Worm (Caenorhabditis elegans) whole organism, L4 larva: ENCODE measurements around the gene F58E6.11.

Experiments
- F37D6.2 ChIP-seq: sonication (generic microtip); optimal IDR thresholded peaks from 2 replicates; lab custom pipeline; 2016; ENCODE audit warnings: mild to moderate bottlenecking, missing genetic modification characterization, missing compliant biosample characterization
- F49E8.2 ChIP-seq: sonication (generic microtip); optimal IDR thresholded peaks from 2 replicates; lab custom pipeline; 2016; ENCODE audit warnings: missing compliant biosample characterization, mild to moderate bottlenecking, missing genetic modification characterization, borderline replicate concordance
- T20F7.1 ChIP-seq: fragments of 200-800 bp; sonication (Bioruptor generic); optimal IDR thresholded peaks from 2 replicates; lab custom pipeline; 2018; ENCODE audit warnings: mild to moderate bottlenecking, missing genetic modification characterization, missing compliant biosample characterization
- T26A8.4 ChIP-seq: fragments of 200-800 bp; sonication (Bioruptor generic); IDR thresholded peaks from 2 replicates; pipeline ENCODE4 v1.3.6; 2022; ENCODE audit warnings: missing genetic modification characterization, missing compliant biosample characterization
- Y105C5A.15 ChIP-seq: fragments of 200-800 bp; sonication (Bioruptor generic); IDR thresholded peaks from 2 replicates; pipeline ENCODE4 v1.3.6; 2022; ENCODE audit warnings: missing genetic modification characterization, missing compliant biosample characterization
- Y5F2A.4 ChIP-seq: fragments of 200-800 bp; sonication (Bioruptor generic); optimal IDR thresholded peaks from 2 replicates; lab custom pipeline; 2018; ENCODE audit warnings: mild to moderate bottlenecking, missing genetic modification characterization, missing compliant biosample characterization
- Y75B8A.6 ChIP-seq: fragments of 200-800 bp; sonication (Bioruptor generic); IDR thresholded peaks from 2 replicates; pipeline ENCODE4 v1.3.6; 2022; ENCODE audit warnings: missing genetic modification reagents, missing genetic modification characterization, missing compliant biosample characterization
- ZK546.5 ChIP-seq, 2 experiments: sonication (generic microtip); optimal IDR thresholded peaks; 2 replicates each; lab custom pipeline; 2017; ENCODE audit warnings: missing biosample characterization in 2 of 2, missing genetic modification characterization in 2 of 2
- aly-2 ChIP-seq: sonication (generic microtip); optimal IDR thresholded peaks from 2 replicates; lab custom pipeline; 2018; ENCODE audit warnings: missing biosample characterization, missing genetic modification characterization
- arid-1 ChIP-seq: fragments of 200-800 bp; sonication (Bioruptor generic); conservative IDR thresholded peaks from 2 replicates; pipeline ENCODE4 v1.3.6; 2022; ENCODE audit warnings: missing genetic modification reagents, missing genetic modification characterization, missing compliant biosample characterization
- ceh-20 ChIP-seq: fragments of 200-800 bp; sonication (Bioruptor generic); IDR thresholded peaks from 2 replicates; pipeline ENCODE4 v1.3.6; 2022; ENCODE audit warnings: missing genetic modification reagents, missing genetic modification characterization, missing compliant biosample characterization
- ceh-32 ChIP-seq: sonication (generic microtip); optimal IDR thresholded peaks from 2 replicates; lab custom pipeline; 2016; ENCODE audit warnings: mild to moderate bottlenecking, missing genetic modification characterization, missing compliant biosample characterization; ENCODE audit not compliant: poor library complexity
- ceh-44 ChIP-seq: fragments of 200-800 bp; sonication (Bioruptor generic); IDR thresholded peaks from 2 replicates; pipeline ENCODE4 v1.3.6; 2022; ENCODE audit warnings: missing genetic modification reagents, missing genetic modification characterization, missing compliant biosample characterization
- ces-1 ChIP-seq: fragments of 150-350 bp; sonication (generic microtip); optimal IDR thresholded peaks from 4 replicates; lab custom pipeline; 2014; ENCODE audit warnings: missing biosample characterization, missing genetic modification reagents, missing genetic modification characterization
- ctbp-1 ChIP-seq: fragments of 200-800 bp; sonication (Bioruptor generic); IDR thresholded peaks from 2 replicates; pipeline ENCODE4 v1.3.6; 2022; ENCODE audit warnings: missing genetic modification reagents, missing genetic modification characterization, missing compliant biosample characterization
- daf-16 ChIP-seq, 3 experiments: sonication (generic microtip); optimal IDR thresholded peaks; 2 replicates each; lab custom pipeline; 2016 to 2017; ENCODE audit warnings: missing genetic modification characterization in 3 of 3, missing genetic modification reagents in 3 of 3, mild to moderate bottlenecking in 2 of 3, missing compliant biosample characterization in 2 of 3, missing biosample characterization in 1 of 3, moderate library complexity in 1 of 3
- daf-8 ChIP-seq: fragments of 200-800 bp; sonication (Bioruptor generic); IDR thresholded peaks from 2 replicates; pipeline ENCODE4 v1.3.6; 2022; ENCODE audit warnings: missing genetic modification characterization, missing compliant biosample characterization
- dmd-6 ChIP-seq: fragments of 200-800 bp; sonication (Bioruptor generic); IDR thresholded peaks from 2 replicates; pipeline ENCODE4 v1.3.6; 2022; ENCODE audit warnings: missing genetic modification reagents, missing genetic modification characterization, missing compliant biosample characterization
- dmd-8 ChIP-seq: fragments of 200-800 bp; sonication (Bioruptor generic); IDR thresholded peaks from 2 replicates; pipeline ENCODE4 v1.3.6; 2022; ENCODE audit warnings: missing genetic modification characterization, missing compliant biosample characterization
- dmd-9 ChIP-seq: fragments of 200-800 bp; sonication (Bioruptor generic); IDR thresholded peaks from 2 replicates; pipeline ENCODE4 v1.3.6; 2022; ENCODE audit warnings: missing genetic modification reagents, missing genetic modification characterization, missing compliant biosample characterization
- egl-27 ChIP-seq: sonication (generic microtip); optimal IDR thresholded peaks from 3 replicates; lab custom pipeline; 2017; ENCODE audit warnings: missing biosample characterization, missing genetic modification reagents, missing genetic modification characterization
- hmg-1.1 ChIP-seq: fragments of 200-800 bp; sonication (Bioruptor generic); IDR thresholded peaks from 2 replicates; pipeline ENCODE4 v1.3.6; 2022; ENCODE audit warnings: missing genetic modification reagents, missing genetic modification characterization, missing compliant biosample characterization
- jun-1 ChIP-seq: fragments of 150-350 bp; optimal IDR thresholded peaks from 2 replicates; lab custom pipeline; 2014; ENCODE audit warnings: missing biosample characterization, missing genetic modification reagents, missing genetic modification characterization
- lim-7 ChIP-seq: fragments of 200-800 bp; sonication (Bioruptor generic); IDR thresholded peaks from 2 replicates; pipeline ENCODE4 v1.3.6; 2022; ENCODE audit warnings: missing genetic modification characterization, missing compliant biosample characterization
- lin-15B ChIP-seq: fragments of 150-350 bp; sonication (generic microtip); optimal IDR thresholded peaks from 3 replicates; lab custom pipeline; 2014; ENCODE audit warnings: missing biosample characterization, missing genetic modification characterization
- lin-29 ChIP-seq: fragments of 200-800 bp; sonication (Bioruptor generic); IDR thresholded peaks from 2 replicates; pipeline ENCODE4 v1.3.6; 2022; ENCODE audit warnings: missing genetic modification reagents, missing genetic modification characterization, missing compliant biosample characterization
- lsy-2 ChIP-seq, 2 experiments: fragments of 150-350 bp in 1 of 2; sonication (generic microtip) in 1 of 2; optimal IDR thresholded peaks; 2 replicates each; lab custom pipeline; 2014 to 2017; ENCODE audit warnings: missing biosample characterization in 2 of 2, missing genetic modification characterization in 2 of 2
- madf-5 ChIP-seq, 2 experiments: fragments of 200-800 bp; sonication (Bioruptor generic); IDR thresholded peaks; 2 replicates each; pipeline ENCODE4 v1.3.6; 2022; ENCODE audit warnings: missing compliant biosample characterization in 2 of 2, missing genetic modification characterization in 2 of 2
- mdl-1 ChIP-seq, 2 experiments: fragments of 150-350 bp in 1 of 2; sonication (generic microtip) in 1 of 2; optimal IDR thresholded peaks; 2 replicates each; lab custom pipeline; 2014 to 2017; ENCODE audit warnings: missing biosample characterization in 2 of 2, missing genetic modification characterization in 2 of 2
- mdt-29 ChIP-seq: fragments of 200-800 bp; sonication (Bioruptor generic); IDR thresholded peaks from 2 replicates; pipeline ENCODE4 v1.3.6; 2022; ENCODE audit warnings: missing genetic modification reagents, missing genetic modification characterization, missing compliant biosample characterization
- mes-2 ChIP-seq: sonication (generic microtip); optimal IDR thresholded peaks from 2 replicates; lab custom pipeline; 2016; ENCODE audit warnings: missing genotype, mild to moderate bottlenecking, missing genetic modification characterization, missing compliant biosample characterization; ENCODE audit not compliant: poor library complexity, severe bottlenecking
- mxl-3 ChIP-seq: fragments of 200-800 bp; sonication (Bioruptor generic); optimal IDR thresholded peaks from 2 replicates; lab custom pipeline; 2018; ENCODE audit warnings: mild to moderate bottlenecking, missing genetic modification characterization, missing compliant biosample characterization
- nhr-102 ChIP-seq: sonication (generic microtip); optimal IDR thresholded peaks from 2 replicates; lab custom pipeline; 2016; ENCODE audit warnings: mild to moderate bottlenecking, missing genetic modification characterization, moderate library complexity, missing compliant biosample characterization
- nhr-11 ChIP-seq: fragments of 150-350 bp; optimal IDR thresholded peaks from 2 replicates; lab custom pipeline; 2014; ENCODE audit warnings: missing biosample characterization, missing genetic modification characterization
- nhr-111 ChIP-seq: fragments of 200-800 bp; sonication (Bioruptor generic); optimal IDR thresholded peaks from 2 replicates; lab custom pipeline; 2018; ENCODE audit warnings: mild to moderate bottlenecking, missing genetic modification characterization, missing compliant biosample characterization
- nhr-237 ChIP-seq: sonication (generic microtip); optimal IDR thresholded peaks from 2 replicates; lab custom pipeline; 2017; ENCODE audit warnings: missing biosample characterization, missing genetic modification characterization
- nhr-41 ChIP-seq: fragments of 200-800 bp; sonication (Bioruptor generic); IDR thresholded peaks from 2 replicates; pipeline ENCODE4 v1.3.6; 2022; ENCODE audit warnings: missing genetic modification reagents, missing genetic modification characterization, missing compliant biosample characterization
- nhr-42 ChIP-seq: fragments of 200-800 bp; sonication (Bioruptor generic); IDR thresholded peaks from 2 replicates; pipeline ENCODE4 v1.3.6; 2022; ENCODE audit warnings: missing genetic modification characterization, missing compliant biosample characterization
- nhr-6 ChIP-seq: fragments of 150-350 bp; optimal IDR thresholded peaks from 2 replicates; lab custom pipeline; 2014; ENCODE audit warnings: missing biosample characterization, missing genetic modification characterization
- nhr-76 ChIP-seq: fragments of 150-350 bp; optimal IDR thresholded peaks from 2 replicates; lab custom pipeline; 2014; ENCODE audit warnings: missing biosample characterization, missing genetic modification characterization
- php-3 ChIP-seq: fragments of 200-800 bp; sonication (Bioruptor generic); IDR thresholded peaks from 2 replicates; pipeline ENCODE4 v1.3.6; 2022; ENCODE audit warnings: missing genetic modification reagents, missing genetic modification characterization, missing compliant biosample characterization
- pqm-1 ChIP-seq: sonication (generic microtip); optimal IDR thresholded peaks from 2 replicates; lab custom pipeline; 2017; ENCODE audit warnings: missing biosample characterization, missing genetic modification characterization
- saeg-2 ChIP-seq: fragments of 200-800 bp; sonication (Bioruptor generic); IDR thresholded peaks from 2 replicates; pipeline ENCODE4 v1.3.6; 2022; ENCODE audit warnings: missing genetic modification reagents, missing genetic modification characterization, missing compliant biosample characterization
- set-16 ChIP-seq: fragments of 200-800 bp; sonication (Bioruptor generic); IDR thresholded peaks from 2 replicates; pipeline ENCODE4 v1.3.6; 2022; ENCODE audit warnings: missing genetic modification reagents, missing genetic modification characterization, missing compliant biosample characterization
- spr-3 ChIP-seq: fragments of 200-800 bp; sonication (Bioruptor generic); optimal IDR thresholded peaks from 2 replicates; lab custom pipeline; 2018; ENCODE audit warnings: mild to moderate bottlenecking, missing genetic modification characterization, missing compliant biosample characterization
- tag-97 ChIP-seq: fragments of 200-800 bp; sonication (Bioruptor generic); IDR thresholded peaks from 2 replicates; pipeline ENCODE4 v1.3.6; 2022; ENCODE audit warnings: missing genetic modification characterization, missing compliant biosample characterization
- tra-1 ChIP-seq: fragments of 200-800 bp; sonication (Bioruptor generic); IDR thresholded peaks from 2 replicates; pipeline ENCODE4 v1.3.6; 2022; ENCODE audit warnings: missing genetic modification reagents, missing genetic modification characterization, missing compliant biosample characterization
- unc-130 ChIP-seq: sonication (generic microtip); optimal IDR thresholded peaks from 2 replicates; lab custom pipeline; 2016; ENCODE audit warnings: missing genetic modification reagents, missing genetic modification characterization, missing compliant biosample characterization
- vab-7 ChIP-seq: fragments of 200-800 bp; sonication (Bioruptor generic); IDR thresholded peaks from 2 replicates; pipeline ENCODE4 v1.3.6; 2022; ENCODE audit warnings: missing genetic modification reagents, missing genetic modification characterization, missing compliant biosample characterization
- zag-1 ChIP-seq: fragments of 150-350 bp; optimal IDR thresholded peaks from 2 replicates; lab custom pipeline; 2014; ENCODE audit warnings: missing biosample characterization, missing genetic modification characterization
- ztf-11 ChIP-seq: fragments of 150-350 bp; optimal IDR thresholded peaks from 2 replicates; lab custom pipeline; 2014; ENCODE audit warnings: missing biosample characterization, missing genetic modification characterization

F58E6.11 gene

ce11 chrV:9733920-9734454 is 23.8 kb downstream of the F58E6.11 start, which contains the start of gene cal-7 (continued):
- TF ChIP-seq aly-2 (tag; lab: Kevin White, UChicago) (no peak), nhr-111 (peak; percentile 17), nhr-6 (tag; lab: Kevin White, UChicago) (no peak), mxl-3 (GFP tag; lab: Kevin White, UChicago) (no peak), Y105C5A.15 (GFP tag; lab: Robert Waterston, UW) (no peak), lin-15B (tag; lab: Kevin White, UChicago) (no peak), T26A8.4 (peak; percentile 70), mes-2 (no peak), ztf-11 (no peak), arid-1 (no peak), php-3 (GFP tag; lab: Robert Waterston, UW) (no peak), lin-29 (GFP tag; lab: Robert Waterston, UW) (no peak), zag-1 (tag; lab: Kevin White, UChicago) (no peak), dmd-6 (GFP tag; lab: Robert Waterston, UW) (no peak), T20F7.1 (GFP tag; lab: Kevin White, UChicago) (peak; percentile 29), ceh-44 (GFP tag; lab: Robert Waterston, UW) (no peak), jun-1 (no peak), spr-3 (GFP tag; lab: Kevin White, UChicago) (peak; percentile 26), saeg-2 (GFP tag; lab: Robert Waterston, UW) (0 out of 2 replicates have a peak, but pooled peaks have one; percentile 42), egl-27 (tag; lab: Kevin White, UChicago) (no peak), unc-130 (GFP tag; lab: Kevin White, UChicago) (no peak), F37D6.2 (tag; lab: Kevin White, UChicago) (no peak), ces-1 (GFP tag; lab: Kevin White, UChicago) (no peak), daf-16 (GFP tag; optimal IDR thresholded peaks at IDR 0.05; lab: Kevin White, UChicago) (no peak), daf-16 (tag; optimal IDR thresholded peaks at IDR 0.05; lab: Kevin White, UChicago) (peak; percentile 2), nhr-11 (tag; lab: Kevin White, UChicago) (no peak), mdl-1 (tag; optimal IDR thresholded peaks at IDR 0.05; lab: Kevin White, UChicago) (no peak), set-16 (GFP tag; lab: Robert Waterston, UW) (no peak), mdt-29 (GFP tag; lab: Robert Waterston, UW) (no peak), nhr-41 (GFP tag; lab: Robert Waterston, UW) (no peak), pqm-1 (no peak), ctbp-1 (no peak), dmd-8 (GFP tag; lab: Robert Waterston, UW) (no peak), nhr-42 (GFP tag; lab: Robert Waterston, UW) (peak; percentile 59; the same call in 1 of the 2 replicates), Y5F2A.4 (GFP tag; lab: Kevin White, UChicago) (peak; percentile 15), lim-7 (no peak), F49E8.2 (tag; lab: Kevin White, UChicago) (no peak), vab-7 (GFP tag; lab: Robert Waterston, UW) (no peak), nhr-76 (tag; lab: Kevin White, UChicago) (no peak), tra-1 (GFP tag; lab: Robert Waterston, UW) (0 out of 2 replicates have a peak, but pooled peaks have one; percentile 52), lsy-2 (tag; optimal IDR thresholded peaks at IDR 0.05; lab: Kevin White, UChicago) (no peak), nhr-102 (tag; lab: Kevin White, UChicago) (peak; percentile 48), ceh-32 (no peak), Y75B8A.6 (GFP tag; lab: Robert Waterston, UW) (no peak), tag-97 (GFP tag; lab: Robert Waterston, UW) (no peak), hmg-1.1 (GFP tag; lab: Robert Waterston, UW) (peak; percentile 33; the same call in 1 of the 2 replicates), madf-5 (GFP tag; IDR thresholded peaks at IDR 0.05; lab: Robert Waterston, UW) (no peak), daf-8 (GFP tag; lab: Robert Waterston, UW) (no peak), ZK546.5 (tag; optimal IDR thresholded peaks at IDR 0.05; lab: Kevin White, UChicago) (no peak), dmd-9 (GFP tag; lab: Robert Waterston, UW) (no peak), ceh-20 (GFP tag; lab: Robert Waterston, UW) (no peak), nhr-237 (no peak)
